Fruit fly (Drosophila melanogaster) whole organism, embryonic: ENCODE results near the gene CG9630.

Experiments
- B-H2 ChIP-seq: fragments of 200-800 bp; sonication (Bioruptor generic); optimal IDR thresholded peaks from 2 replicates; lab custom pipeline; 2018; ENCODE audit warnings: missing biosample characterization, mild to moderate bottlenecking, missing genetic modification characterization
- CG1024 ChIP-seq: fragments of 200-800 bp; sonication (Bioruptor generic); IDR thresholded peaks from 2 replicates; pipeline ENCODE4 v1.3.6; 2022; ENCODE audit warnings: missing biosample characterization, missing genetic modification characterization
- CG11398 ChIP-seq: fragments of 200-800 bp; sonication (Bioruptor generic); optimal IDR thresholded peaks from 2 replicates; lab custom pipeline; 2016; ENCODE audit warnings: missing biosample characterization, missing genetic modification characterization
- CG11504 ChIP-seq: fragments of 200-800 bp; sonication (Bioruptor generic); optimal IDR thresholded peaks from 3 replicates; lab custom pipeline; 2019; ENCODE audit warnings: missing biosample characterization, mild to moderate bottlenecking, missing genetic modification characterization, moderate library complexity
- CG12391 ChIP-seq: fragments of 200-800 bp; sonication (Bioruptor generic); optimal IDR thresholded peaks from 3 replicates; lab custom pipeline; 2018; ENCODE audit warnings: missing biosample characterization, mild to moderate bottlenecking, missing genetic modification characterization, moderate library complexity
- CG13287 ChIP-seq: fragments of 200-800 bp; sonication (Bioruptor generic); IDR thresholded peaks from 2 replicates; pipeline ENCODE4 v1.3.6; 2022; ENCODE audit warnings: missing biosample characterization, missing genetic modification characterization; ENCODE audit not compliant: partially characterized antibody
- CG13424 ChIP-seq: fragments of 200-800 bp; sonication (Bioruptor generic); optimal IDR thresholded peaks from 2 replicates; lab custom pipeline; 2019; ENCODE audit warnings: missing biosample characterization, mild to moderate bottlenecking, missing genetic modification characterization, moderate library complexity
- CG13624 ChIP-seq: fragments of 200-800 bp; sonication (Bioruptor generic); optimal IDR thresholded peaks from 2 replicates; lab custom pipeline; 2016; ENCODE audit warnings: missing biosample characterization, missing genetic modification characterization
- CG1529 ChIP-seq: fragments of 200-800 bp; sonication (Bioruptor generic); optimal IDR thresholded peaks from 3 replicates; lab custom pipeline; 2018; ENCODE audit warnings: missing biosample characterization, missing genetic modification characterization
- CG15514 ChIP-seq: fragments of 200-800 bp; sonication (Bioruptor generic); optimal IDR thresholded peaks from 3 replicates; lab custom pipeline; 2017; ENCODE audit warnings: missing biosample characterization, missing genetic modification characterization, mild to moderate bottlenecking, moderate library complexity, missing genetic modification reagents
- CG1602 ChIP-seq: fragments of 200-800 bp; sonication (Bioruptor generic); optimal IDR thresholded peaks from 3 replicates; lab custom pipeline; 2016; ENCODE audit warnings: missing biosample characterization, missing genetic modification characterization
- CG18476 ChIP-seq: fragments of 200-800 bp; sonication (Bioruptor generic); optimal IDR thresholded peaks from 2 replicates; lab custom pipeline; 2016; ENCODE audit warnings: missing biosample characterization, mild to moderate bottlenecking, missing genetic modification characterization
- CG2116 ChIP-seq: fragments of 200-800 bp; sonication (Bioruptor generic); optimal IDR thresholded peaks from 3 replicates; lab custom pipeline; 2018; ENCODE audit warnings: missing biosample characterization, mild to moderate bottlenecking, missing genetic modification characterization
- CG3407 ChIP-seq: fragments of 200-800 bp; sonication (Bioruptor generic); optimal IDR thresholded peaks from 2 replicates; lab custom pipeline; 2018; ENCODE audit warnings: missing biosample characterization, mild to moderate bottlenecking, missing genetic modification characterization
- CG4328 ChIP-seq: fragments of 200-800 bp; sonication (Bioruptor generic); optimal IDR thresholded peaks from 3 replicates; lab custom pipeline; 2017; ENCODE audit warnings: missing biosample characterization, missing genetic modification reagents, missing genetic modification characterization
- CG4617 ChIP-seq: fragments of 200-800 bp; sonication (Bioruptor generic); optimal IDR thresholded peaks from 3 replicates; lab custom pipeline; 2016; ENCODE audit warnings: missing biosample characterization, missing genetic modification characterization, borderline replicate concordance
- CG4820 ChIP-seq: fragments of 200-800 bp; sonication (Bioruptor generic); optimal IDR thresholded peaks from 3 replicates; lab custom pipeline; 2016; ENCODE audit warnings: missing biosample characterization, missing genetic modification characterization
- CG4854 ChIP-seq: fragments of 200-800 bp; sonication (Bioruptor generic); optimal IDR thresholded peaks from 2 replicates; lab custom pipeline; 2016; ENCODE audit warnings: missing biosample characterization, missing genetic modification characterization, inconsistent platforms
- CG5180 ChIP-seq: fragments of 200-800 bp; sonication (Bioruptor generic); optimal IDR thresholded peaks from 3 replicates; lab custom pipeline; 2017; ENCODE audit warnings: missing biosample characterization, missing genetic modification characterization, mild to moderate bottlenecking, moderate library complexity, missing genetic modification reagents
- CG6272 ChIP-seq: fragments of 200-800 bp; sonication (Bioruptor generic); IDR thresholded peaks from 2 replicates; pipeline ENCODE4 v1.3.6; 2022; ENCODE audit warnings: missing biosample characterization, missing genetic modification characterization
- CG8281 ChIP-seq: fragments of 200-800 bp; sonication (Bioruptor generic); optimal IDR thresholded peaks from 2 replicates; lab custom pipeline; 2018; ENCODE audit warnings: missing biosample characterization, mild to moderate bottlenecking, missing genetic modification characterization, moderate library complexity
- CG8290 ChIP-seq, 3 experiments: fragments of 200-800 bp; sonication (Bioruptor generic); optimal IDR thresholded peaks; 2 replicates each; lab custom pipeline; 2016 to 2019; ENCODE audit warnings: missing biosample characterization in 3 of 3, missing genetic modification characterization in 3 of 3, mild to moderate bottlenecking in 2 of 3, moderate library complexity in 1 of 3
- Dad ChIP-seq: fragments of 200-800 bp; sonication (Bioruptor generic); optimal IDR thresholded peaks from 3 replicates; lab custom pipeline; 2016; ENCODE audit warnings: missing biosample characterization, missing genetic modification characterization
- Dp ChIP-seq: fragments of 200-800 bp; sonication (Bioruptor generic); optimal IDR thresholded peaks from 2 replicates; lab custom pipeline; 2018; ENCODE audit warnings: missing biosample characterization, mild to moderate bottlenecking, missing genetic modification characterization, moderate library complexity
- HmgZ ChIP-seq: fragments of 200-800 bp; sonication (Bioruptor generic); optimal IDR thresholded peaks from 2 replicates; lab custom pipeline; 2018; ENCODE audit warnings: missing biosample characterization, mild to moderate bottlenecking, missing genetic modification characterization
- MBD-R2 ChIP-seq: fragments of 200-800 bp; sonication (Bioruptor generic); IDR thresholded peaks from 2 replicates; pipeline ENCODE4 v1.3.6; 2022; ENCODE audit warnings: missing biosample characterization, missing genetic modification characterization
- Max ChIP-seq: fragments of 200-800 bp; sonication (Bioruptor generic); optimal IDR thresholded peaks from 2 replicates; lab custom pipeline; 2016; ENCODE audit warnings: missing biosample characterization, mild to moderate bottlenecking, missing genetic modification characterization
- NC2β ChIP-seq: fragments of 200-800 bp; sonication (Bioruptor generic); optimal IDR thresholded peaks from 2 replicates; lab custom pipeline; 2016; ENCODE audit warnings: missing biosample characterization, missing genetic modification characterization
- Spps ChIP-seq: fragments of 200-800 bp; sonication (Bioruptor generic); optimal IDR thresholded peaks from 2 replicates; lab custom pipeline; 2018; ENCODE audit warnings: missing biosample characterization, mild to moderate bottlenecking, missing genetic modification characterization
- YL-1 ChIP-seq: fragments of 200-800 bp; sonication (Bioruptor generic); optimal IDR thresholded peaks from 3 replicates; lab custom pipeline; 2017; ENCODE audit warnings: missing biosample characterization, mild to moderate bottlenecking, missing genetic modification characterization
- bbx ChIP-seq: fragments of 200-800 bp; sonication (Bioruptor generic); IDR thresholded peaks from 2 replicates; pipeline ENCODE4 v1.3.6; 2022; ENCODE audit warnings: missing biosample characterization, missing genetic modification characterization; ENCODE audit not compliant: partially characterized antibody
- caup ChIP-seq: fragments of 200-800 bp; sonication (Bioruptor generic); optimal IDR thresholded peaks from 3 replicates; lab custom pipeline; 2017; ENCODE audit warnings: missing biosample characterization, mild to moderate bottlenecking, missing genetic modification characterization, moderate library complexity; ENCODE audit not compliant: severe bottlenecking
- ems ChIP-seq: fragments of 200-800 bp; sonication (Bioruptor generic); optimal IDR thresholded peaks from 3 replicates; lab custom pipeline; 2016; ENCODE audit warnings: missing biosample characterization, missing genetic modification characterization
- fru ChIP-seq: fragments of >200 bp; optimal IDR thresholded peaks from 2 replicates; lab custom pipeline; 2017
- gcm ChIP-seq: fragments of 200-800 bp; sonication (Bioruptor generic); optimal IDR thresholded peaks from 2 replicates; lab custom pipeline; 2019; ENCODE audit warnings: missing biosample characterization, mild to moderate bottlenecking, missing genetic modification characterization, moderate library complexity
- grn ChIP-seq: fragments of 200-800 bp; sonication (Bioruptor generic); optimal IDR thresholded peaks from 3 replicates; lab custom pipeline; 2017; ENCODE audit warnings: missing biosample characterization, missing genetic modification characterization
- ham ChIP-seq: fragments of 200-800 bp; sonication (Bioruptor generic); IDR thresholded peaks from 2 replicates; pipeline ENCODE4 v1.3.6; 2022; ENCODE audit warnings: missing biosample characterization, missing genetic modification characterization
- ind ChIP-seq: fragments of 200-800 bp; sonication (Bioruptor generic); optimal IDR thresholded peaks from 3 replicates; lab custom pipeline; 2016; ENCODE audit warnings: missing biosample characterization, missing genetic modification characterization
- inv ChIP-seq: fragments of 200-800 bp; sonication (Bioruptor generic); IDR thresholded peaks from 2 replicates; pipeline ENCODE4 v1.3.6; 2022; ENCODE audit warnings: missing biosample characterization, missing genetic modification characterization; ENCODE audit not compliant: partially characterized antibody
- klu ChIP-seq: fragments of 200-800 bp; sonication (Bioruptor generic); IDR thresholded peaks from 2 replicates; pipeline ENCODE4 v1.3.6; 2022; ENCODE audit warnings: missing biosample characterization, missing genetic modification characterization
- pho ChIP-seq: fragments of 200-800 bp; sonication (Bioruptor generic); optimal IDR thresholded peaks from 2 replicates; lab custom pipeline; 2016; ENCODE audit warnings: missing biosample characterization, missing genetic modification characterization
- ranshi ChIP-seq: fragments of 200-800 bp; sonication (Bioruptor generic); IDR thresholded peaks from 2 replicates; pipeline ENCODE4 v1.3.6; 2022; ENCODE audit warnings: missing biosample characterization, missing genetic modification characterization
- run ChIP-seq: fragments of 200-800 bp; sonication (Bioruptor generic); optimal IDR thresholded peaks from 3 replicates; lab custom pipeline; 2018; ENCODE audit warnings: missing biosample characterization, mild to moderate bottlenecking, missing genetic modification characterization
- sr ChIP-seq: fragments of 200-800 bp; sonication (Bioruptor generic); IDR thresholded peaks from 3 replicates; pipeline ENCODE4 v1.3.6; 2022; ENCODE audit warnings: missing biosample characterization, missing genetic modification characterization
- unc-4 ChIP-seq: fragments of 200-800 bp; sonication (Bioruptor generic); IDR thresholded peaks from 2 replicates; pipeline ENCODE4 v1.3.6; 2022; ENCODE audit warnings: missing biosample characterization, missing genetic modification characterization; ENCODE audit not compliant: partially characterized antibody
- wor ChIP-seq: fragments of 200-800 bp; sonication (Bioruptor generic); IDR thresholded peaks from 2 replicates; pipeline ENCODE4 v1.3.6; 2022; ENCODE audit warnings: missing biosample characterization, missing genetic modification characterization
- z ChIP-seq: fragments of 200-800 bp; sonication (Bioruptor generic); IDR thresholded peaks from 3 replicates; pipeline ENCODE4 v1.3.6; 2022; ENCODE audit warnings: missing biosample characterization, missing genetic modification characterization
- zen ChIP-seq: fragments of 200-800 bp; sonication (Bioruptor generic); optimal IDR thresholded peaks from 3 replicates; lab custom pipeline; 2018; ENCODE audit warnings: missing biosample characterization, mild to moderate bottlenecking, missing genetic modification characterization, moderate library complexity
- zen2 ChIP-seq: fragments of 200-800 bp; sonication (Bioruptor generic); IDR thresholded peaks from 3 replicates; pipeline ENCODE4 v1.3.6; 2022; ENCODE audit warnings: missing biosample characterization, missing genetic modification characterization; ENCODE audit not compliant: partially characterized antibody
- zfh2 ChIP-seq: fragments of 200-800 bp; sonication (Bioruptor generic); optimal IDR thresholded peaks from 2 replicates; lab custom pipeline; 2016; ENCODE audit warnings: missing biosample characterization, missing genetic modification characterization

Gene CG9630

DNA sequence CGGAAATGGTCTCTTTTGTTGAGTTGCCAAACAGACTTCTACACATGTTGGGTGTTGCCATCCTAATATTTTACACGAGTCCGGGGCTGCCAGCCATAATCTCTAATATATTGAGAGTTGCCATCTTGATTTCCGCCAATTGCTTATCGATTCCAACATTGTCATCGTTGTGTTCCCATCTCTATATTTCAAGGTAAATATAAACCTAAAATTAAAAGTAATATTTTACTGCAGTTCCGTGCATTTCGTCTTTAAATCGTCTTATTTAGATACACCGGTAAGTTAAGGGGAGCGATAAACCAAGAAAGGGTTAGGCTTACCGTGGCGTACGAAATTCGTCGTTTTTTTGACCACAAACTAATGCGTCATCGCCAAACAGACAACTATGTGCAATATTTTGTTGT lies 36.3 kb downstream of the CG9630 start, which contains the start of gene PolI (continued):
- TF ChIP-seq wor, result no peak
- peak; percentile 5 for TF ChIP-seq CG18476 (GFP tag; lab: Kevin White, UChicago)
- TF ChIP-seq CG3407, result no peak
- peak; percentile 20; the same call in 1 of the 2 replicates for TF ChIP-seq inv (GFP tag; lab: Robert Waterston, UW)
- peak; percentile 91 for TF ChIP-seq CG4617 (GFP tag; lab: Kevin White, UChicago)
- no peak for TF ChIP-seq Max (GFP tag; lab: Kevin White, UChicago)
- peak; percentile 48 for TF ChIP-seq CG11504 (tag; lab: Kevin White, UChicago)
- TF ChIP-seq bbx (GFP tag; lab: Robert Waterston, UW), result peak; percentile 52
- TF ChIP-seq pho, result peak; percentile 45
- no peak for TF ChIP-seq gcm
- TF ChIP-seq HmgZ (tag; lab: Kevin White, UChicago), result peak; percentile 82
- TF ChIP-seq CG4854 (GFP tag; lab: Kevin White, UChicago), result peak; percentile 26
- TF ChIP-seq CG13624 (GFP tag; lab: Kevin White, UChicago), result peak; percentile 60
- no peak for TF ChIP-seq CG1024
- TF ChIP-seq CG4328 (GFP tag; lab: Kevin White, UChicago), result peak; percentile 6
- peak; percentile 28 for TF ChIP-seq grn (GFP tag; lab: Kevin White, UChicago)
- peak; percentile 45; the same call in 1 of the 2 replicates for TF ChIP-seq unc-4
- TF ChIP-seq CG8281 (tag; lab: Kevin White, UChicago), result no peak
- no peak for TF ChIP-seq zen2
- peak; percentile 70 for TF ChIP-seq B-H2 (GFP tag; lab: Kevin White, UChicago)
- TF ChIP-seq CG8290 (GFP tag; optimal IDR thresholded peaks at IDR 0.05; lab: Kevin White, UChicago), result no peak
- peak in 1 of 2 experiments; percentile 72 for TF ChIP-seq CG8290 (tag; optimal IDR thresholded peaks at IDR 0.05; lab: Kevin White, UChicago)
- TF ChIP-seq CG12391 (tag; lab: Kevin White, UChicago), result peak; percentile 20
- TF ChIP-seq MBD-R2 (GFP tag; lab: Robert Waterston, UW), result peak; percentile 51; the same call in 1 of the 2 replicates
- TF ChIP-seq CG1529 (GFP tag; lab: Kevin White, UChicago), result no peak
- no peak for TF ChIP-seq CG5180 (GFP tag; lab: Kevin White, UChicago)
- TF ChIP-seq Dad (GFP tag; lab: Kevin White, UChicago), result no peak
- peak; percentile 66 for TF ChIP-seq Dp (GFP tag; lab: Kevin White, UChicago)
- TF ChIP-seq CG13424 (tag; lab: Kevin White, UChicago), result peak; percentile 42
- peak; percentile 36 for TF ChIP-seq zen (tag; lab: Kevin White, UChicago)
- no peak for TF ChIP-seq ham (GFP tag; lab: Robert Waterston, UW)
- peak; percentile 80 for TF ChIP-seq CG15514
- no peak for TF ChIP-seq Spps
- TF ChIP-seq zfh2 (GFP tag; lab: Kevin White, UChicago), result peak; percentile 54
- no peak for TF ChIP-seq fru (lab: Kevin White, UChicago)
- peak; percentile 2 for TF ChIP-seq ems
- peak; percentile 19 for TF ChIP-seq run (tag; lab: Kevin White, UChicago)
- no peak for TF ChIP-seq CG4820
- TF ChIP-seq CG1602 (GFP tag; lab: Kevin White, UChicago), result no peak
- TF ChIP-seq YL-1, result peak; percentile 76
- TF ChIP-seq ranshi, result no peak
- TF ChIP-seq CG2116 (GFP tag; lab: Kevin White, UChicago), result peak; percentile 83
- no peak for TF ChIP-seq sr (GFP tag; lab: Robert Waterston, UW)
- TF ChIP-seq klu, result no peak
- TF ChIP-seq CG13287 (GFP tag; lab: Robert Waterston, UW), result peak; percentile 64
- no peak for TF ChIP-seq z (GFP tag; lab: Robert Waterston, UW)
- peak; percentile 8 for TF ChIP-seq ind
- TF ChIP-seq caup (GFP tag; lab: Kevin White, UChicago), result peak; percentile 10
- TF ChIP-seq NC2β (GFP tag; lab: Kevin White, UChicago), result no peak
- no peak for TF ChIP-seq CG11398
- no peak for TF ChIP-seq CG6272 (GFP tag; lab: Robert Waterston, UW)
